Worm (Caenorhabditis elegans) whole organism, L4 larva: ENCODE results near the gene T08D10.3.

Experiments used
- daf-12 ChIP-seq: fragments of 150-350 bp; optimal IDR thresholded peaks from 2 replicates; lab custom pipeline; 2014; ENCODE audit warnings: missing biosample characterization, missing genetic modification reagents, missing genetic modification characterization
- php-3 ChIP-seq: fragments of 200-800 bp; sonication (Bioruptor generic); IDR thresholded peaks from 2 replicates; pipeline ENCODE4 v1.3.6; 2022; ENCODE audit warnings: missing genetic modification reagents, missing genetic modification characterization, missing compliant biosample characterization
- skn-1 ChIP-seq: fragments of 150-350 bp; optimal IDR thresholded peaks from 2 replicates; lab custom pipeline; 2014; ENCODE audit warnings: missing biosample characterization, missing genetic modification characterization
- unc-130 ChIP-seq: sonication (generic microtip); optimal IDR thresholded peaks from 2 replicates; lab custom pipeline; 2016; ENCODE audit warnings: missing genetic modification reagents, missing genetic modification characterization, missing compliant biosample characterization

DNA sequence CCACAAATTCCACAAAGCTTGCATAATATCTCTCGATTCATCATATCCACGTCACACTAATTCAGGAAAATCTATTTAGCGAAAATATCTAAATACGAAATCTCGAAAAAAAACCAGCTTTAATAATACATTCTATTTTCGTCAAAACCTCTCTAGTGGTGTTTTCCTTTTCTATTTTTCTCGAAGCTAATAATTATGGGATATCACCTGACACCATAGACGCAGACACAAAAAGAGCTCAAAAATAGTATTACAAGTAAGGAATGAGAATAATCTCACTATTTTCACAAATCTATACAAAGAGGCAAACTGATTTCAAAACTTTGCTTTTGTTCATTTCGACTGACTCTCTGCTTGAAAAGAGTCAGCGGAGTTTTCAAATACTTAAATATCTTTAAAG lies 13.9 kb downstream of the T08D10.3 start:
- TF ChIP-seq unc-130 (no peak), daf-12 (tag; lab: Kevin White, UChicago) (no peak), skn-1 (no peak), php-3 (GFP tag; lab: Robert Waterston, UW) (no peak)
